Fruit fly (Drosophila melanogaster) whole organism, embryonic: Measurements from ENCODE around the gene ebd1.

ENCODE experiments used
- Antp ChIP-seq: fragments of 200-800 bp; sonication (Bioruptor generic); optimal IDR thresholded peaks from 3 replicates; lab custom pipeline; 2016; ENCODE audit warnings: missing biosample characterization, missing genetic modification characterization
- B-H2 ChIP-seq: fragments of 200-800 bp; sonication (Bioruptor generic); optimal IDR thresholded peaks from 2 replicates; lab custom pipeline; 2018; ENCODE audit warnings: missing biosample characterization, mild to moderate bottlenecking, missing genetic modification characterization
- Bdp1 ChIP-seq: fragments of 200-800 bp; sonication (Bioruptor generic); optimal IDR thresholded peaks from 3 replicates; lab custom pipeline; 2016; ENCODE audit warnings: missing biosample characterization, missing genetic modification characterization
- CG12299 ChIP-seq: fragments of 200-800 bp; sonication (Bioruptor generic); optimal IDR thresholded peaks from 2 replicates; lab custom pipeline; 2018; ENCODE audit warnings: missing biosample characterization, mild to moderate bottlenecking, missing genetic modification characterization
- CG12659 ChIP-seq: fragments of 200-800 bp; sonication (Bioruptor generic); optimal IDR thresholded peaks from 3 replicates; lab custom pipeline; 2017; ENCODE audit warnings: mild to moderate bottlenecking, missing biosample characterization, missing genetic modification reagents, missing genetic modification characterization
- CG13296 ChIP-seq: fragments of 200-800 bp; sonication (Bioruptor generic); optimal IDR thresholded peaks from 3 replicates; lab custom pipeline; 2018; ENCODE audit warnings: missing biosample characterization, mild to moderate bottlenecking, missing genetic modification characterization
- CG15479 ChIP-seq: fragments of 200-800 bp; sonication (Bioruptor generic); optimal IDR thresholded peaks from 3 replicates; lab custom pipeline; 2019; ENCODE audit warnings: missing biosample characterization, mild to moderate bottlenecking, missing genetic modification characterization, moderate library complexity
- CG17361 ChIP-seq: fragments of 200-800 bp; sonication (Bioruptor generic); IDR thresholded peaks from 3 replicates; pipeline ENCODE4 v1.3.6; 2022; ENCODE audit warnings: missing biosample characterization, missing genetic modification characterization
- CG30431 ChIP-seq: fragments of 200-800 bp; sonication (Bioruptor generic); optimal IDR thresholded peaks from 2 replicates; lab custom pipeline; 2017; ENCODE audit warnings: missing biosample characterization, missing genetic modification characterization
- CG34422 ChIP-seq: fragments of 200-800 bp; sonication (Bioruptor generic); IDR thresholded peaks from 3 replicates; pipeline ENCODE4 v1.3.6; 2022; ENCODE audit warnings: missing biosample characterization, missing genetic modification characterization
- CG43689 ChIP-seq: fragments of 200-800 bp; sonication (Bioruptor generic); IDR thresholded peaks from 2 replicates; pipeline ENCODE4 v1.3.6; 2022; ENCODE audit warnings: missing biosample characterization, missing genetic modification characterization
- CG4617 ChIP-seq: fragments of 200-800 bp; sonication (Bioruptor generic); optimal IDR thresholded peaks from 3 replicates; lab custom pipeline; 2016; ENCODE audit warnings: missing biosample characterization, missing genetic modification characterization, borderline replicate concordance
- CG6791 ChIP-seq: fragments of 200-800 bp; sonication (Bioruptor generic); IDR thresholded peaks from 3 replicates; pipeline ENCODE4 v1.3.6; 2022; ENCODE audit warnings: missing biosample characterization, missing genetic modification characterization; ENCODE audit not compliant: partially characterized antibody
- CG7372 ChIP-seq: fragments of 200-800 bp; sonication (Bioruptor generic); IDR thresholded peaks from 2 replicates; pipeline ENCODE4 v1.3.6; 2022; ENCODE audit warnings: missing biosample characterization, missing genetic modification characterization
- CG7556 ChIP-seq: fragments of 200-800 bp; sonication (Bioruptor generic); optimal IDR thresholded peaks from 2 replicates; lab custom pipeline; 2017; ENCODE audit warnings: missing biosample characterization, mild to moderate bottlenecking, missing genetic modification characterization
- CG8281 ChIP-seq: fragments of 200-800 bp; sonication (Bioruptor generic); optimal IDR thresholded peaks from 2 replicates; lab custom pipeline; 2018; ENCODE audit warnings: missing biosample characterization, mild to moderate bottlenecking, missing genetic modification characterization, moderate library complexity
- CG8944 ChIP-seq: fragments of 200-800 bp; sonication (Bioruptor generic); optimal IDR thresholded peaks from 3 replicates; lab custom pipeline; 2016; ENCODE audit warnings: missing biosample characterization, missing genetic modification characterization
- CG9215 ChIP-seq: fragments of 200-800 bp; sonication (Bioruptor generic); IDR thresholded peaks from 2 replicates; pipeline ENCODE4 v1.3.6; 2022; ENCODE audit warnings: missing biosample characterization, missing genetic modification characterization
- CG9817 ChIP-seq: fragments of 200-800 bp; sonication (Bioruptor generic); optimal IDR thresholded peaks from 2 replicates; lab custom pipeline; 2018; ENCODE audit warnings: missing biosample characterization, mild to moderate bottlenecking, missing genetic modification characterization, moderate library complexity
- CG9932 ChIP-seq: fragments of 200-800 bp; sonication (Bioruptor generic); IDR thresholded peaks from 2 replicates; pipeline ENCODE4 v1.3.6; 2022; ENCODE audit warnings: missing biosample characterization, missing genetic modification characterization
- Dad ChIP-seq: fragments of 200-800 bp; sonication (Bioruptor generic); optimal IDR thresholded peaks from 3 replicates; lab custom pipeline; 2016; ENCODE audit warnings: missing biosample characterization, missing genetic modification characterization
- Drgx ChIP-seq: fragments of 200-800 bp; sonication (Bioruptor generic); IDR thresholded peaks from 2 replicates; pipeline ENCODE4 v1.3.6; 2022; ENCODE audit warnings: missing biosample characterization, missing genetic modification characterization
- H2.0 ChIP-seq: fragments of 200-800 bp; sonication (Bioruptor generic); IDR thresholded peaks from 2 replicates; pipeline ENCODE4 v1.3.6; 2022; ENCODE audit warnings: missing biosample characterization, missing genetic modification characterization
- Hey ChIP-seq: fragments of 200-800 bp; sonication (Bioruptor generic); optimal IDR thresholded peaks from 3 replicates; lab custom pipeline; 2018; ENCODE audit warnings: missing biosample characterization, mild to moderate bottlenecking, missing genetic modification characterization
- MBD-R2 ChIP-seq: fragments of 200-800 bp; sonication (Bioruptor generic); IDR thresholded peaks from 2 replicates; pipeline ENCODE4 v1.3.6; 2022; ENCODE audit warnings: missing biosample characterization, missing genetic modification characterization
- MESR4 ChIP-seq: fragments of 200-800 bp; sonication (Bioruptor generic); optimal IDR thresholded peaks from 2 replicates; lab custom pipeline; 2018; ENCODE audit warnings: missing biosample characterization, mild to moderate bottlenecking, missing genetic modification characterization, moderate library complexity
- Mad ChIP-seq: fragments of 200-800 bp; sonication (Bioruptor generic); optimal IDR thresholded peaks from 2 replicates; lab custom pipeline; 2016; ENCODE audit warnings: missing biosample characterization, missing genetic modification characterization
- NC2β ChIP-seq: fragments of 200-800 bp; sonication (Bioruptor generic); optimal IDR thresholded peaks from 2 replicates; lab custom pipeline; 2016; ENCODE audit warnings: missing biosample characterization, missing genetic modification characterization
- Opbp ChIP-seq: fragments of 200-800 bp; sonication (Bioruptor generic); IDR thresholded peaks from 3 replicates; pipeline ENCODE4 v1.3.6; 2022; ENCODE audit warnings: missing biosample characterization, missing genetic modification characterization; ENCODE audit not compliant: partially characterized antibody
- Scr ChIP-seq: fragments of 200-800 bp; sonication (Bioruptor generic); IDR thresholded peaks from 2 replicates; pipeline ENCODE4 v1.3.6; 2022; ENCODE audit warnings: missing biosample characterization, missing genetic modification characterization; ENCODE audit not compliant: partially characterized antibody
- Sox102F ChIP-seq: fragments of 200-800 bp; sonication (Bioruptor generic); optimal IDR thresholded peaks from 2 replicates; lab custom pipeline; 2018; ENCODE audit warnings: missing biosample characterization, mild to moderate bottlenecking, missing genetic modification characterization, moderate library complexity
- bigmax ChIP-seq: fragments of 200-800 bp; sonication (Bioruptor generic); optimal IDR thresholded peaks from 2 replicates; lab custom pipeline; 2018; ENCODE audit warnings: missing biosample characterization, mild to moderate bottlenecking, missing genetic modification characterization
- danr ChIP-seq: fragments of 200-800 bp; sonication (Bioruptor generic); IDR thresholded peaks from 2 replicates; pipeline ENCODE4 v1.3.6; 2022; ENCODE audit warnings: missing biosample characterization, missing genetic modification characterization
- disco-r ChIP-seq: fragments of 200-800 bp; sonication (Bioruptor generic); optimal IDR thresholded peaks from 2 replicates; lab custom pipeline; 2016; ENCODE audit warnings: missing biosample characterization, missing genetic modification characterization
- dm ChIP-seq: fragments of 200-800 bp; sonication (Bioruptor generic); optimal IDR thresholded peaks from 3 replicates; lab custom pipeline; 2016; ENCODE audit warnings: missing biosample characterization, missing genetic modification characterization
- eyg ChIP-seq: fragments of 200-800 bp; sonication (Bioruptor generic); optimal IDR thresholded peaks from 3 replicates; lab custom pipeline; 2016; ENCODE audit warnings: missing biosample characterization, missing genetic modification characterization
- fd102C ChIP-seq: fragments of 200-800 bp; sonication (Bioruptor generic); optimal IDR thresholded peaks from 2 replicates; lab custom pipeline; 2018; ENCODE audit warnings: missing biosample characterization, mild to moderate bottlenecking, missing genetic modification characterization, moderate library complexity
- gem ChIP-seq: fragments of 200-800 bp; sonication (Bioruptor generic); optimal IDR thresholded peaks from 2 replicates; lab custom pipeline; 2019; ENCODE audit warnings: missing biosample characterization, mild to moderate bottlenecking, missing genetic modification characterization, moderate library complexity
- gt ChIP-seq: fragments of 200-800 bp; sonication (Bioruptor generic); IDR thresholded peaks from 2 replicates; pipeline ENCODE4 v1.3.6; 2022; ENCODE audit warnings: missing biosample characterization, missing genetic modification characterization
- jing ChIP-seq: fragments of 200-800 bp; sonication (Bioruptor generic); optimal IDR thresholded peaks from 2 replicates; lab custom pipeline; 2018; ENCODE audit warnings: missing biosample characterization, mild to moderate bottlenecking, missing genetic modification characterization
- lov ChIP-seq, 2 experiments: fragments of 200-800 bp in 1 of 2; fragments of >200 bp in 1 of 2; sonication (Bioruptor generic) in 1 of 2; IDR thresholded peaks in 1 of 2; optimal IDR thresholded peaks in 1 of 2; 2 replicates in 1 of 2; 3 replicates in 1 of 2; pipeline versions ENCODE4 v1.3.6 to Lab custom; 2017 to 2022; ENCODE audit warnings: missing biosample characterization in 1 of 2, missing genetic modification characterization in 1 of 2
- mam ChIP-seq: fragments of 200-800 bp; sonication (Bioruptor generic); optimal IDR thresholded peaks from 3 replicates; lab custom pipeline; 2016; ENCODE audit warnings: missing biosample characterization, missing genetic modification characterization
- nerfin-1 ChIP-seq: fragments of 200-800 bp; sonication (Bioruptor generic); optimal IDR thresholded peaks from 3 replicates; lab custom pipeline; 2019; ENCODE audit warnings: missing biosample characterization, mild to moderate bottlenecking, missing genetic modification characterization, moderate library complexity
- nerfin-2 ChIP-seq: fragments of 200-800 bp; sonication (Bioruptor generic); IDR thresholded peaks from 2 replicates; pipeline ENCODE4 v1.3.6; 2022; ENCODE audit warnings: missing biosample characterization, missing genetic modification characterization; ENCODE audit not compliant: partially characterized antibody
- pros ChIP-seq: fragments of 200-800 bp; sonication (Bioruptor generic); optimal IDR thresholded peaks from 3 replicates; lab custom pipeline; 2019; ENCODE audit warnings: missing biosample characterization, mild to moderate bottlenecking, missing genetic modification characterization, moderate library complexity
- row ChIP-seq: fragments of 200-800 bp; sonication (Bioruptor generic); IDR thresholded peaks from 3 replicates; pipeline ENCODE4 v1.3.6; 2022; ENCODE audit warnings: missing biosample characterization, missing genetic modification characterization
- sens ChIP-seq: fragments of 200-800 bp; sonication (Bioruptor generic); peaks from one replicate; lab custom pipeline; 2016; ENCODE audit warnings: missing biosample characterization, missing genetic modification characterization
- sna ChIP-seq: fragments of 200-800 bp; sonication (Bioruptor generic); IDR thresholded peaks from 2 replicates; pipeline ENCODE4 v1.3.6; 2022; ENCODE audit warnings: missing biosample characterization, missing genetic modification characterization; ENCODE audit not compliant: partially characterized antibody
- tx ChIP-seq: fragments of 200-800 bp; sonication (Bioruptor generic); optimal IDR thresholded peaks from 2 replicates; lab custom pipeline; 2016; ENCODE audit warnings: missing biosample characterization, missing genetic modification characterization
- vvl ChIP-seq: fragments of 200-800 bp; sonication (Bioruptor generic); IDR thresholded peaks from 2 replicates; pipeline ENCODE4 v1.3.6; 2022; ENCODE audit warnings: missing biosample characterization, missing genetic modification characterization
- wor ChIP-seq: fragments of 200-800 bp; sonication (Bioruptor generic); IDR thresholded peaks from 2 replicates; pipeline ENCODE4 v1.3.6; 2022; ENCODE audit warnings: missing biosample characterization, missing genetic modification characterization

The ebd1 gene

DNA sequence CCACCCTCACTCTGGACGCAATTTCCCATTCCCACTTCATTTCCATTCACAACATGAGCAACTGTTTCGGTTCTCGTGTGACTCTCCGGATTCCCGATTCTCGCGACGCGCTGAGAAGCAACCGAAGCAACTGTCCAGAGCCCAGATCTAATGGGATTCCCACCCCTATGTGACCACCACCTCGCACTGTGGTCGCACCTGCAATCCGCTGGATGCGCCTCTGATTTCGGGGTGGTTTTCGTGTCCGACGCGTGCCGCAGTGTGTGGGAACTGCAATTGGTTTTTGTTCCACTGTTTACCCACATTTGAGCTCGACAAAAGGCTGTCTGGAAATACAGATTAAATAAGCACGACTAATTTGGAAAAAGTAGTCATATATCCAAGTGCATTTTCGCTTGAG is 9.5 kb downstream of the ebd1 start (continued):
- TF ChIP-seq CG15479 (GFP tag; lab: Kevin White, UChicago) (no peak), nerfin-1 (peak; percentile 65), CG8281 (tag; lab: Kevin White, UChicago) (no peak), CG12659 (GFP tag; lab: Kevin White, UChicago) (no peak), CG7556 (no peak), tx (GFP tag; lab: Kevin White, UChicago) (no peak), CG4617 (GFP tag; lab: Kevin White, UChicago) (no peak), CG17361 (no peak), pros (GFP tag; lab: Kevin White, UChicago) (peak; percentile 81), sens (GFP tag; lab: Kevin White, UChicago) (peak; percentile 41), CG9932 (GFP tag; lab: Robert Waterston, UW) (no peak), CG30431 (GFP tag; lab: Kevin White, UChicago) (no peak), Drgx (GFP tag; lab: Robert Waterston, UW) (no peak), lov (optimal IDR thresholded peaks at IDR 0.05; lab: Kevin White, UChicago) (no peak), lov (GFP tag; IDR thresholded peaks at IDR 0.05; lab: Robert Waterston, UW) (0 out of 3 replicates have a peak, but pooled peaks have one; percentile 25), Hey (tag; lab: Kevin White, UChicago) (peak; percentile 45), CG43689 (no peak), Scr (GFP tag; lab: Robert Waterston, UW) (no peak), CG7372 (no peak), Mad (GFP tag; lab: Kevin White, UChicago) (no peak), Opbp (GFP tag; lab: Robert Waterston, UW) (no peak), row (GFP tag; lab: Robert Waterston, UW) (no peak), bigmax (no peak)
- TF ChIP-seq, all 482 proteins: peak for 7

dm6 chr3L:673324-673723 is 12.0 kb downstream of the ebd1 start:
- TF ChIP-seq gem (tag; lab: Kevin White, UChicago) (no peak), mam (no peak), Antp (GFP tag; lab: Kevin White, UChicago) (no peak), CG9817 (tag; lab: Kevin White, UChicago) (no peak), disco-r (no peak), B-H2 (GFP tag; lab: Kevin White, UChicago) (no peak), MESR4 (GFP tag; lab: Kevin White, UChicago) (no peak), jing (GFP tag; lab: Kevin White, UChicago) (no peak), Bdp1 (no peak), NC2β (GFP tag; lab: Kevin White, UChicago) (no peak), CG6791 (GFP tag; lab: Robert Waterston, UW) (peak; percentile 53; the same call in 1 of the 3 replicates), nerfin-2 (GFP tag; lab: Robert Waterston, UW) (peak; percentile 52), fd102C (no peak), dm (no peak), CG8944 (no peak), wor (GFP tag; lab: Robert Waterston, UW) (no peak), gt (GFP tag; lab: Robert Waterston, UW) (no peak), sens (GFP tag; lab: Kevin White, UChicago) (peak; percentile 41), Dad (GFP tag; lab: Kevin White, UChicago) (no peak), vvl (no peak; the same call in 1 of the 2 replicates), danr (GFP tag; lab: Robert Waterston, UW) (no peak), CG13296 (GFP tag; lab: Kevin White, UChicago) (no peak), CG34422 (GFP tag; lab: Robert Waterston, UW) (no peak), sna (GFP tag; lab: Robert Waterston, UW) (peak; percentile 23; the same call in 1 of the 2 replicates), CG12299 (tag; lab: Kevin White, UChicago) (no peak), MBD-R2 (GFP tag; lab: Robert Waterston, UW) (no peak), H2.0 (no peak), eyg (GFP tag; lab: Kevin White, UChicago) (no peak), CG9215 (no peak), Sox102F (no peak)
